Fruit fly (Drosophila melanogaster): ENCODE data around the gene Naa60.

The Naa60 gene

dm6 chr3L:9694169-9694866, 32.4 kb upstream of the Naa60 start:
- TF ChIP-seq CG6163 (GFP tag; IDR thresholded peaks at IDR 0.05) (0 out of 3 replicates have a peak, but pooled peaks have one; percentile 45), CG15336 (GFP tag; IDR thresholded peaks at IDR 0.05) (peak; percentile 42; the same call in 1 of the 2 replicates), acj6 (GFP tag; optimal IDR thresholded peaks at IDR 0.05) (no peak), vri (GFP tag; optimal IDR thresholded peaks at IDR 0.05) (no peak), svp (GFP tag) (peak; percentile 65), CG6854 (GFP tag; optimal IDR thresholded peaks at IDR 0.05) (peak; percentile 32), CG4318 (GFP tag; optimal IDR thresholded peaks at IDR 0.05) (no peak), Eip78C (GFP tag) (peak; percentile 0), CG10669 (GFP tag; optimal IDR thresholded peaks at IDR 0.05) (no peak), Blimp-1 (GFP tag; optimal IDR thresholded peaks at IDR 0.05) (no peak), CG7368 (GFP tag; optimal IDR thresholded peaks at IDR 0.05) (no peak), Sox15 (GFP tag; optimal IDR thresholded peaks at IDR 0.05) (no peak)

dm6 chr3L:9694867-9695236, 31.8 kb upstream of the Naa60 start:
- TF ChIP-seq CG9139 (GFP tag; optimal IDR thresholded peaks at IDR 0.05) = no peak
- no peak for TF ChIP-seq CG34406 (GFP tag; optimal IDR thresholded peaks at IDR 0.05)
- TF ChIP-seq CG6792 (GFP tag; optimal IDR thresholded peaks at IDR 0.05) = no peak
- no peak for TF ChIP-seq Ets96B (tag; optimal IDR thresholded peaks at IDR 0.05)
- no peak for TF ChIP-seq CG15336 (GFP tag; IDR thresholded peaks at IDR 0.05)
- no peak for TF ChIP-seq Eip93F (GFP tag; optimal IDR thresholded peaks at IDR 0.05)
- TF ChIP-seq dac (GFP tag; optimal IDR thresholded peaks at IDR 0.05) = no peak
- TF ChIP-seq vri (GFP tag; optimal IDR thresholded peaks at IDR 0.05) = no peak
- TF ChIP-seq fkh (GFP tag; optimal IDR thresholded peaks at IDR 0.05) = no peak
- no peak for TF ChIP-seq topi (GFP tag; optimal IDR thresholded peaks at IDR 0.05)
- TF ChIP-seq cyc (GFP tag; optimal IDR thresholded peaks at IDR 0.05) = no peak

- TF ChIP-seq CG6854 (GFP tag; optimal IDR thresholded peaks at IDR 0.05) (peak; percentile 21), Met (GFP tag; optimal IDR thresholded peaks at IDR 0.05) (no peak), Smox (GFP tag; optimal IDR thresholded peaks at IDR 0.05) (no peak), fd85E (GFP tag; optimal IDR thresholded peaks at IDR 0.05) (no peak), CG6808 (GFP tag; optimal IDR thresholded peaks at IDR 0.05) (peak; percentile 29), eg (GFP tag; IDR thresholded peaks at IDR 0.05) (peak; percentile 7; the same call in 1 of the 3 replicates)
These were observed 31.5 kb upstream of the Naa60 start for dm6 chr3L:9695242-9695641.

- TF ChIP-seq lz (GFP tag; optimal IDR thresholded peaks at IDR 0.05) (peak; percentile 39), eg (GFP tag; IDR thresholded peaks at IDR 0.05) (peak; percentile 28; the same call in 1 of the 3 replicates), cyc (GFP tag; optimal IDR thresholded peaks at IDR 0.05) (no peak), CG6854 (GFP tag; optimal IDR thresholded peaks at IDR 0.05) (no peak), svp (GFP tag) (peak; percentile 75), dsx (GFP tag; optimal IDR thresholded peaks at IDR 0.05; ENCODE audit: poor library complexity, severe bottlenecking) (peak; percentile 12), Blimp-1 (GFP tag; optimal IDR thresholded peaks at IDR 0.05) (no peak), Hr39 (GFP tag; optimal IDR thresholded peaks at IDR 0.05) (peak; percentile 2), Eip78C (GFP tag) (peak; percentile 77), CG8319 (GFP tag; optimal IDR thresholded peaks at IDR 0.05) (peak; percentile 18), salr (GFP tag; optimal IDR thresholded peaks at IDR 0.05) (peak in 1 of 2 experiments; percentile 28), esn (GFP tag; optimal IDR thresholded peaks at IDR 0.05) (peak; percentile 59), CG6276 (GFP tag; optimal IDR thresholded peaks at IDR 0.05) (peak; percentile 22), Sox14 (GFP tag; optimal IDR thresholded peaks at IDR 0.05) (peak; percentile 16), CG32006 (GFP tag; optimal IDR thresholded peaks at IDR 0.05) (peak; percentile 72), CG8632 (GFP tag; optimal IDR thresholded peaks at IDR 0.05) (no peak), net (GFP tag; optimal IDR thresholded peaks at IDR 0.05) (peak; percentile 18), Sox102F (GFP tag; optimal IDR thresholded peaks at IDR 0.05) (no peak), pdm3 (GFP tag; optimal IDR thresholded peaks at IDR 0.05) (peak; percentile 16), vri (GFP tag; optimal IDR thresholded peaks at IDR 0.05) (no peak), Smox (GFP tag; optimal IDR thresholded peaks at IDR 0.05) (peak; percentile 18), CG11294 (GFP tag; IDR thresholded peaks at IDR 0.05) (no peak), fkh (GFP tag; optimal IDR thresholded peaks at IDR 0.05) (no peak), spab (GFP tag; optimal IDR thresholded peaks at IDR 0.05) (peak; percentile 20), CG3919 (GFP tag; optimal IDR thresholded peaks at IDR 0.05) (no peak), CG6808 (GFP tag; optimal IDR thresholded peaks at IDR 0.05) (no peak), Met (GFP tag; optimal IDR thresholded peaks at IDR 0.05) (peak; percentile 54), CG15336 (GFP tag; IDR thresholded peaks at IDR 0.05) (peak; percentile 34), Gug (GFP tag; IDR thresholded peaks at IDR 0.05) (0 out of 2 replicates have a peak, but pooled peaks have one; percentile 23), Sox15 (GFP tag; optimal IDR thresholded peaks at IDR 0.05) (no peak), CG4318 (GFP tag; optimal IDR thresholded peaks at IDR 0.05) (peak; percentile 30)
These were observed 31.0 kb upstream of the Naa60 start for dm6 chr3L:9695647-9696046.

Data from whole organism, prepupa.